Worm (Caenorhabditis elegans) whole organism, young adult: Measurements from ENCODE around the gene pccb-1.

Experiments
- Y79H2A.3 ChIP-seq: fragments of 200-800 bp; sonication (Bioruptor generic); conservative IDR thresholded peaks from 2 replicates; pipeline ENCODE4 v1.3.6; 2022; ENCODE audit warnings: missing genetic modification reagents, missing genetic modification characterization, missing compliant biosample characterization
- Y95B8A.8 ChIP-seq: fragments of 200-800 bp; sonication (Bioruptor generic); IDR thresholded peaks from 2 replicates; pipeline ENCODE4 v1.3.6; 2022; ENCODE audit warnings: missing genetic modification reagents, missing genetic modification characterization, missing compliant biosample characterization
- aptf-3 ChIP-seq: fragments of 200-800 bp; sonication (Bioruptor generic); IDR thresholded peaks from 2 replicates; pipeline ENCODE4 v1.3.6; 2022; ENCODE audit warnings: missing genetic modification characterization, missing compliant biosample characterization
- lin-26 ChIP-seq: fragments of 200-800 bp; sonication (Bioruptor generic); IDR thresholded peaks from 2 replicates; pipeline ENCODE4 v1.3.6; 2022; ENCODE audit warnings: missing genetic modification reagents, missing genetic modification characterization, missing compliant biosample characterization
- lin-54 ChIP-seq: fragments of 200-800 bp; sonication (Bioruptor generic); optimal IDR thresholded peaks from 2 replicates; lab custom pipeline; 2018; ENCODE audit warnings: mild to moderate bottlenecking, missing genetic modification characterization, missing compliant biosample characterization
- madf-8 ChIP-seq: fragments of 200-800 bp; sonication (Bioruptor generic); conservative IDR thresholded peaks from 2 replicates; pipeline ENCODE4 v1.3.6; 2022; ENCODE audit warnings: missing genetic modification reagents, missing genetic modification characterization, missing compliant biosample characterization
- pbrm-1 ChIP-seq: fragments of 200-800 bp; sonication (Bioruptor generic); IDR thresholded peaks from 2 replicates; pipeline ENCODE4 v1.3.6; 2022; ENCODE audit warnings: missing genetic modification reagents, missing genetic modification characterization, missing compliant biosample characterization
- unc-62 ChIP-seq: fragments of 150-350 bp; optimal IDR thresholded peaks from 2 replicates; lab custom pipeline; 2014; ENCODE audit warnings: missing biosample characterization, missing genetic modification reagents, missing genetic modification characterization

- TF ChIP-seq Y79H2A.3 (GFP tag; lab: Robert Waterston, UW), result no peak
- no peak for TF ChIP-seq aptf-3 (GFP tag; lab: Robert Waterston, UW)
- no peak for TF ChIP-seq unc-62 (GFP tag; lab: Kevin White, UChicago)
- no peak for TF ChIP-seq Y95B8A.8 (GFP tag; lab: Robert Waterston, UW)
- no peak for TF ChIP-seq lin-54
- TF ChIP-seq pbrm-1 (GFP tag; lab: Robert Waterston, UW), result no peak
- TF ChIP-seq lin-26, result no peak
- TF ChIP-seq madf-8, result no peak
These were observed 40.1 kb upstream of the pccb-1 start for ce11 chrX:3049233-3049632.
